Fruit fly (Drosophila melanogaster): ENCODE data around the gene dlg1.

dm6 chrX:11319916-11320315, 49.5 kb upstream of the dlg1 start:
- TF ChIP-seq CG6808 (GFP tag; optimal IDR thresholded peaks at IDR 0.05) (no peak), Blimp-1 (GFP tag; optimal IDR thresholded peaks at IDR 0.05) (no peak), Sox14 (GFP tag; optimal IDR thresholded peaks at IDR 0.05) (no peak), pdm3 (GFP tag; optimal IDR thresholded peaks at IDR 0.05) (no peak), Ets96B (tag; optimal IDR thresholded peaks at IDR 0.05) (no peak), Lpt (GFP tag; optimal IDR thresholded peaks at IDR 0.05) (no peak), CG32006 (GFP tag; optimal IDR thresholded peaks at IDR 0.05) (no peak), Sox15 (GFP tag; optimal IDR thresholded peaks at IDR 0.05) (no peak), acj6 (GFP tag; optimal IDR thresholded peaks at IDR 0.05) (no peak), Eip75B (GFP tag; optimal IDR thresholded peaks at IDR 0.05) (no peak), OdsH (GFP tag; optimal IDR thresholded peaks at IDR 0.05) (no peak), CG31627 (GFP tag; optimal IDR thresholded peaks at IDR 0.05) (no peak), CG3919 (GFP tag; optimal IDR thresholded peaks at IDR 0.05) (no peak)

Measured in whole organism, prepupa.